Fruit fly (Drosophila melanogaster): Measurements from ENCODE around the gene CG10333.

DNA sequence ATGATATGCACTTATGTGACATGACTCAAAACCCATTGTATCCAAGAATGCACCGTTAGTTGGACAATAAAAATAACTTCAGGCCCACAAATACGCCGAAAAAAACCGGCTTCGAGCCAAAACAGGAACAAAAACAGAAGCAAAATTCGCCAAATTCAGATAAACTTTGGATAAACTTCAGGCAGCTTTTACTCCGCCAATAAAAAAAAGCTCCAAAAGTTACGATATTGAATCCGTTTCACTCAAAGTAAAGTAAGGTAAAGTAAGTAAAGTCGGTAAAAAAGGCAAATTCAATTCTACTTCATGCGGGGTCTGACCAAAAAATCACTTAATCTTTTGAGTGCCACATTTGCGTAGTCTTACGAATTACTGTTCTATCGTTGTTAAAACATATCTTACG, 42.6 kb upstream of the CG10333 start:
- TF ChIP-seq CG8478 (optimal IDR thresholded peaks at IDR 0.05) (no peak), CTCF (optimal IDR thresholded peaks at IDR 0.05) (no peak)

Data from S2 (cell line).